Worm (Caenorhabditis elegans): ENCODE results near the gene T13F2.6.
"Not testable (repeated sequence)": the region's sequence is repeated elsewhere in the genome, so short reads cannot be mapped to it uniquely, and the experiment has no call there.

- not testable (repeated sequence) for TF ChIP-seq elt-2, lin-39, fos-1, pqm-1, fkh-2, ceh-16, mdl-1 (tag; optimal IDR thresholded peaks at IDR 0.05)
Measured at ce11 chrIV:9769746-9770145, 8.4 kb upstream of the T13F2.6 start, which contains the start of gene msp-78.

Data from whole organism, L3 larva.